Worm (Caenorhabditis elegans) whole organism, early embryonic: Measurements from ENCODE around the gene W02F12.8.

Experiments used
- ama-1 ChIP-seq: fragments of 150-350 bp; optimal IDR thresholded peaks from 2 replicates; lab custom pipeline; 2014
- scrt-1 ChIP-seq: fragments of 200-800 bp; sonication (Bioruptor generic); IDR thresholded peaks from 2 replicates; pipeline ENCODE4 v1.3.6; 2022; ENCODE audit warnings: missing genetic modification characterization, missing compliant biosample characterization
- tbx-11 ChIP-seq: fragments of 200-800 bp; sonication (Bioruptor generic); IDR thresholded peaks from 2 replicates; pipeline ENCODE4 v1.3.6; 2022; ENCODE audit warnings: missing genetic modification characterization, missing compliant biosample characterization

DNA sequence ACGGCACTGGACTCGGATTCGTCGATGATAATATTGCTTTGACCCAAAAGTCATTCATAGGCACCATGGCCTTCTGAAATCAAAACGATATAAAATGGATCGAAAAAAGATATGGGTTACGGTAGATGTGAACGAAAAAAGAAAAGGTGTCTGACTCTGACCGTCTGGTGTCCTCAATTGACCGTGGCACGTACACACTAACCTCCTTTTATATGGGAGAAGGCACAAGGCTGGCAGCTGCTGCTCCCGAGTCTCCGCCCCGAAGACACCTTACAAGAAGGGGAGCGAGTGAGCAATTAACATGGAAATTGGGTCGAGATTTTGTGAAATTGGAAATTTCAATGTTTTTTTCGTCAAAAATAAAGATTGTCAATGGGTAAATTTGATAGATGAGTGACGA, 13.1 kb downstream of the W02F12.8 start, which contains the start of gene egl-46:
- TF ChIP-seq scrt-1 (GFP tag; lab: Robert Waterston, UW), result no peak
- no peak for TF ChIP-seq ama-1 (lab: Kevin White, UChicago)
- TF ChIP-seq tbx-11 (GFP tag; lab: Robert Waterston, UW), result no peak
